Worm (Caenorhabditis elegans) whole organism, L4 larva: ENCODE results near the gene tig-2.
A peak's percentile ranks its signal among the peaks of the same experiment; 100 is the strongest.

Experiments used
- T26A8.4 ChIP-seq: fragments of 200-800 bp; sonication (Bioruptor generic); IDR thresholded peaks from 2 replicates; pipeline ENCODE4 v1.3.6; 2022; ENCODE audit warnings: missing genetic modification characterization, missing compliant biosample characterization
- attf-4 ChIP-seq: sonication (generic microtip); optimal IDR thresholded peaks from 3 replicates; lab custom pipeline; 2017; ENCODE audit warnings: missing biosample characterization, missing genetic modification characterization
- ceh-82 ChIP-seq: sonication (generic microtip); optimal IDR thresholded peaks from 2 replicates; lab custom pipeline; 2017; ENCODE audit warnings: missing biosample characterization, missing genetic modification characterization
- fkh-10 ChIP-seq: fragments of 150-350 bp; optimal IDR thresholded peaks from 2 replicates; lab custom pipeline; 2014; ENCODE audit warnings: missing biosample characterization, missing genetic modification reagents, missing genetic modification characterization
- lin-38 ChIP-seq: fragments of 200-800 bp; sonication (Bioruptor generic); IDR thresholded peaks from 2 replicates; pipeline ENCODE4 v1.3.6; 2022; ENCODE audit warnings: missing genetic modification reagents, missing genetic modification characterization, missing compliant biosample characterization
- mdl-1 ChIP-seq, 2 experiments: fragments of 150-350 bp in 1 of 2; sonication (generic microtip) in 1 of 2; optimal IDR thresholded peaks; 2 replicates each; lab custom pipeline; 2014 to 2017; ENCODE audit warnings: missing biosample characterization in 2 of 2, missing genetic modification characterization in 2 of 2
- mxl-2 ChIP-seq: fragments of 200-800 bp; sonication (Bioruptor generic); conservative IDR thresholded peaks from 2 replicates; pipeline ENCODE4 v1.3.6; 2022; ENCODE audit warnings: missing genetic modification reagents, missing genetic modification characterization, missing compliant biosample characterization
- nhr-237 ChIP-seq: sonication (generic microtip); optimal IDR thresholded peaks from 2 replicates; lab custom pipeline; 2017; ENCODE audit warnings: missing biosample characterization, missing genetic modification characterization
- nhr-76 ChIP-seq: fragments of 150-350 bp; optimal IDR thresholded peaks from 2 replicates; lab custom pipeline; 2014; ENCODE audit warnings: missing biosample characterization, missing genetic modification characterization
- unc-130 ChIP-seq: sonication (generic microtip); optimal IDR thresholded peaks from 2 replicates; lab custom pipeline; 2016; ENCODE audit warnings: missing genetic modification reagents, missing genetic modification characterization, missing compliant biosample characterization

DNA sequence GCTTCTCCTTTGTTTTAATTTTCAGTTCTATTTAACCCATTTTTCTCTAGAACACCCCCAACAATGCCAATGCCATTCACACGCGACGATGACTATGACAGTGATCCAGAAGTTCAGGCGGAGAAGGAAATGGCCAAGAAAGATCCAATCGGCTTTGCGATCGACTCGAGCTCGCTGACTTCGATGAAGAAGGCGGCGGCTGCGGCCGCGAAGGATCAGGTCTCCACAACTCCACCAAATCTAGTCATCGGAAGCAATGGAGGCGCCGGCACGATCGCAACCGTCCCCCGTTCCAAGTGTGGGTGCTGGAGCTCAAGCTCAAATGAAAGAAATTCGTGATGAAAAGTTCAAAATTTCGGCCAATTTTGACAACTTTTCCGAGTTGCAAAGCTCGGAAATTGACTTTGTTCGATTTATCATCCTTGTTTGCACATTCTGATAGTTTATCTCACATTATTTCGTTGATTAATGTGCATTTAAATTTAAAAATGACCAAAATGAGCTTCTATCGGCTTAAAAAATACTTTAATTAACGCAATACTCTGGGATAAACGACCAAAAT, 41.9 kb downstream of the tig-2 start, which contains the start of gene K03B4.2:
- TF ChIP-seq T26A8.4 (GFP tag; lab: Robert Waterston, UW) (0 out of 2 replicates have a peak, but pooled peaks have one; percentile 21), ceh-82 (tag; lab: Kevin White, UChicago) (no peak), lin-38 (GFP tag; lab: Robert Waterston, UW) (no peak), unc-130 (GFP tag; lab: Kevin White, UChicago) (no peak), attf-4 (no peak), nhr-237 (tag; lab: Kevin White, UChicago) (no peak), mxl-2 (GFP tag; lab: Robert Waterston, UW) (no peak), nhr-76 (tag; lab: Kevin White, UChicago) (no peak), fkh-10 (no peak), mdl-1 (tag; optimal IDR thresholded peaks at IDR 0.05; lab: Kevin White, UChicago) (no peak)
